Fruit fly (Drosophila melanogaster) whole organism, wandering third instar larva: ENCODE data around the gene CG32221.

Experiments used
- CG9705 ChIP-seq: fragments of 200-800 bp; sonication (Bioruptor generic); optimal IDR thresholded peaks from 2 replicates; lab custom pipeline; 2018; ENCODE audit warnings: missing biosample characterization, mild to moderate bottlenecking, missing genetic modification characterization
- HLH106 ChIP-seq: fragments of 200-800 bp; optimal IDR thresholded peaks from 3 replicates; lab custom pipeline; 2019; ENCODE audit warnings: missing biosample characterization, mild to moderate bottlenecking, missing genetic modification characterization, moderate library complexity
- Hr78 ChIP-seq: fragments of >200 bp; optimal IDR thresholded peaks from 2 replicates; lab custom pipeline; 2017; ENCODE audit warnings: missing biosample characterization, missing genetic modification characterization
- Hr83 ChIP-seq: fragments of 200-300 bp; sonication (Bioruptor generic); optimal IDR thresholded peaks from 2 replicates; lab custom pipeline; 2016; ENCODE audit warnings: missing biosample characterization, mild to moderate bottlenecking, missing genetic modification characterization, moderate library complexity; ENCODE audit not compliant: poor library complexity, severe bottlenecking
- Myc ChIP-seq: fragments of >200 bp; optimal IDR thresholded peaks from 2 replicates; lab custom pipeline; 2017
- OdsH ChIP-seq: fragments of 200-800 bp; sonication (Bioruptor generic); optimal IDR thresholded peaks from 2 replicates; lab custom pipeline; 2016; ENCODE audit warnings: missing biosample characterization, mild to moderate bottlenecking, missing genetic modification characterization
- br ChIP-seq: fragments of 200-800 bp; sonication (Bioruptor generic); optimal IDR thresholded peaks from 2 replicates; lab custom pipeline; 2016; ENCODE audit warnings: missing biosample characterization, missing genetic modification characterization
- brk ChIP-seq: fragments of 200-800 bp; sonication (Bioruptor generic); optimal IDR thresholded peaks from 2 replicates; lab custom pipeline; 2016; ENCODE audit warnings: missing biosample characterization, mild to moderate bottlenecking, missing genetic modification characterization
- dmrt93B ChIP-seq: fragments of 200-800 bp; sonication (Bioruptor generic); optimal IDR thresholded peaks from 2 replicates; lab custom pipeline; 2018; ENCODE audit warnings: missing biosample characterization, mild to moderate bottlenecking, missing genetic modification characterization
- lola ChIP-seq: fragments of >200 bp; optimal IDR thresholded peaks from 2 replicates; lab custom pipeline; 2017; ENCODE audit warnings: missing biosample characterization, missing genetic modification characterization
- pan ChIP-seq: fragments of >200 bp; optimal IDR thresholded peaks from 2 replicates; lab custom pipeline; 2017
- sage ChIP-seq: fragments of 200-800 bp; sonication (Bioruptor generic); optimal IDR thresholded peaks from 2 replicates; lab custom pipeline; 2016; ENCODE audit warnings: missing biosample characterization, mild to moderate bottlenecking, missing genetic modification characterization
- usp ChIP-seq: fragments of >200 bp; optimal IDR thresholded peaks from 2 replicates; lab custom pipeline; 2017; ENCODE audit warnings: missing biosample characterization, missing genetic modification characterization

dm6 chr3L:19815472-19816150, 18.9 kb upstream of the CG32221 start, which contains the start of gene cyc:
- TF ChIP-seq pan (lab: Kevin White, UChicago), result no peak
- TF ChIP-seq Hr78, result no peak
- no peak for TF ChIP-seq CG9705 (GFP tag; lab: Kevin White, UChicago)
- no peak for TF ChIP-seq Myc (lab: Kevin White, UChicago)
- TF ChIP-seq usp, result no peak
- TF ChIP-seq sage, result no peak
- no peak for TF ChIP-seq dmrt93B (GFP tag; lab: Kevin White, UChicago)
- TF ChIP-seq brk, result no peak
- no peak for TF ChIP-seq br (GFP tag; lab: Kevin White, UChicago)
- TF ChIP-seq lola (GFP tag; lab: Kevin White, UChicago), result no peak
- TF ChIP-seq OdsH (GFP tag; lab: Kevin White, UChicago), result peak; percentile 8
- no peak for TF ChIP-seq Hr83 (GFP tag; lab: Kevin White, UChicago)
- no peak for TF ChIP-seq HLH106 (tag; lab: Kevin White, UChicago)
